Worm (Caenorhabditis elegans): ENCODE data around the gene hpo-6.

The hpo-6 gene

DNA sequence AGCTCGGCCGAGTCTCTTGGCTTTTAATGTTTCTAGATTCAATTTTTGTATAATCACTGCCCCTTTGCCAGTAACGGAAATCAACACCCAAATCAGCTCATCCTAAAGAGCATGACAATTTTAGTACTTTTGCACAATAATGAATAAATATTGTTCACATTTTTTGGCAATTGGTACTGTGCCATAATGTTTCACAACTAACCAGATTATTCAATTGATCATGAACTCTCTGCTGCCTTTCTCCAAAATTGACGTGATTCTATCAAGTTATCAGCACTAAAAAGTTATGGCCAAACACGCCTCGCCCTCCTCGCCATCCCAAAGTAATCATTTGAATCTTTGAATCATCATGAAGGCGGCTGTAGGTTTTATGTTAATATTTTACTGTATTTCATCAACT, at the start of gene hpo-6:
TSS of gene hpo-6 (plus strand) at position 301 of the 400 bp plus-strand sequence.
- TF ChIP-seq unc-130 (tag; optimal IDR thresholded peaks at IDR 0.05) (no peak), C16A3.4 (tag; optimal IDR thresholded peaks at IDR 0.05) (no peak), jun-1 (tag; optimal IDR thresholded peaks at IDR 0.05) (no peak), snpc-4 (tag; optimal IDR thresholded peaks at IDR 0.05) (no peak), isw-1 (GFP tag; IDR thresholded peaks at IDR 0.05) (no peak), aly-2 (tag; optimal IDR thresholded peaks at IDR 0.05) (no peak), lin-39 (tag; optimal IDR thresholded peaks at IDR 0.05) (no peak), skn-1 (tag; optimal IDR thresholded peaks at IDR 0.05) (no peak), nhr-77 (tag; optimal IDR thresholded peaks at IDR 0.05) (no peak), elt-3 (tag; optimal IDR thresholded peaks at IDR 0.05) (no peak), grh-1 (GFP tag; IDR thresholded peaks at IDR 0.05) (no peak), elt-2 (tag; optimal IDR thresholded peaks at IDR 0.05) (no peak)

DNA sequence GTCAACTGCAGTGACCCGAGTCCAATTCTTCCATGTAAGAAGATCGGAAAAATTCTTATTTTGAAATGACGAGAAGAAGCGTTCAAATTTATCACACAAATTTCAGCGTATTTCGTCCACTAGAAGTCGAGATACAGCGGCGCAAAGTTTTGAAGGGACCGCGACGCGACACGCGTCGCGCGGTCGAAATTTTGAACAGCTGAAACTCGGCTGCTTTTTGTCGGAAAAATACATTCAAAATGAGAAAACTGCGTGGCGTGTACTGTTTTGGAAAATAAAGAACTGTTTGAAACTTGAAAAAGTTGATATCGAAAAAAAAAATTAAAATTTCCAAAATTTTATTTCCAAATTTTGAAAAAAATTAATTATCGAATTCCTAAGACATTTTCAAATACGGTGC, 49.0 kb upstream of the hpo-6 start:
- TF ChIP-seq nhr-85 (tag) (peak; percentile 52), lin-39 (tag; optimal IDR thresholded peaks at IDR 0.05) (no peak), vab-15 (tag; optimal IDR thresholded peaks at IDR 0.05) (no peak)

DNA sequence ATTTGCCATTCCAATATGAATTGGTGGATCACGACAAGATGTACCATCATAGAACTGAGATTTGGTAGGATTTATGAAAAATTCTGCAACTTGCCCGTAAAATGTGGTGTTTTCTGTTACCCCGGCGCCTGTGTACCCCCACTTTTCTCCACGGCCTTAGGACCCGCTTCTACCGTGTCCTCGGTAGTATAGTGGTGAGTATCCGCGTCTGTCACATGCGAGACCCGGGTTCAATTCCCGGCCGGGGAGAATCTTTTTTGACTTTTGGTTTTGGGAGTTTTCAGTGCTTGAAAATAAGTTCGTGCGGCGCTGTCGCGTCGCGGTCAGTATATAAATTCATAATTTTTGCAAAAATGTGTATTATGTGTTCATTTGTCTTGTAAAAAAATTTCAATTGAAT, 47.6 kb upstream of the hpo-6 start:
- no peak for TF ChIP-seq vab-15 (tag; optimal IDR thresholded peaks at IDR 0.05)
- TF ChIP-seq nhr-20 (tag; optimal IDR thresholded peaks at IDR 0.05) = no peak
- no peak for TF ChIP-seq grh-1 (GFP tag; IDR thresholded peaks at IDR 0.05)
- TF ChIP-seq nhr-237 (tag; optimal IDR thresholded peaks at IDR 0.05) = no peak
- no peak for TF ChIP-seq F16B12.6 (tag; optimal IDR thresholded peaks at IDR 0.05)
- peak; percentile 29 for TF ChIP-seq nhr-85 (tag)
- no peak for TF ChIP-seq unc-86 (tag; optimal IDR thresholded peaks at IDR 0.05)

DNA sequence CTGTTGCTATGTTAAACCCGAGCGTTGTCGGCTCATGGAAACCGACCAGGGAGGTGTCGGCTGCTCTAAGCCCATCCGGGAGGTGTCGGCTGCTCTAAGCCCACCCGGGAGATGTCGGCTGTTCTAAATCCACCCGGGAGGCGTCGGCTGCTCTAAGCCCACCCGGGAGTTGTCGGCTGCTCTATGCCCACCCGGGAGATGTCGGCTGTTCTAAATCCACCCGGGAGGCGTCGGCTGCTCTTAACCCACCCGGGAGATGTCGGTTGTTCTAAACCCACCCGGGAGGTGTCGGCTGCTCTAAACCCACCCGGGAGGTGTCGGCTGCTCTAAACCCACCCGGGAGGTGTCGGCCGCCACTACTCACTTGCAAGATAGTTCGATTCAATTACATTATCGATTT, 46.1 kb upstream of the hpo-6 start:
- TF ChIP-seq tbx-2 (tag; optimal IDR thresholded peaks at IDR 0.05) (no peak), mef-2 (tag; optimal IDR thresholded peaks at IDR 0.05) (no peak), lsy-2 (tag; optimal IDR thresholded peaks at IDR 0.05) (no peak), zag-1 (tag; optimal IDR thresholded peaks at IDR 0.05) (no peak), nhr-11 (tag; optimal IDR thresholded peaks at IDR 0.05) (no peak), nhr-84 (tag; optimal IDR thresholded peaks at IDR 0.05) (no peak), egl-13 (tag; optimal IDR thresholded peaks at IDR 0.05) (no peak), swsn-7 (tag; optimal IDR thresholded peaks at IDR 0.05) (no peak), nhr-19 (GFP tag; conservative IDR thresholded peaks at IDR 0.05) (no peak), Y116A8C.19 (tag; optimal IDR thresholded peaks at IDR 0.05; ENCODE audit: borderline replicate concordance) (no peak), ceh-82 (tag; optimal IDR thresholded peaks at IDR 0.05) (no peak), fkh-10 (GFP tag; optimal IDR thresholded peaks at IDR 0.05) (no peak), nhr-71 (tag; optimal IDR thresholded peaks at IDR 0.05) (no peak), pax-3 (tag; optimal IDR thresholded peaks at IDR 0.05) (no peak), ztf-4 (tag; optimal IDR thresholded peaks at IDR 0.05) (no peak), unc-30 (tag; optimal IDR thresholded peaks at IDR 0.05) (no peak)

DNA sequence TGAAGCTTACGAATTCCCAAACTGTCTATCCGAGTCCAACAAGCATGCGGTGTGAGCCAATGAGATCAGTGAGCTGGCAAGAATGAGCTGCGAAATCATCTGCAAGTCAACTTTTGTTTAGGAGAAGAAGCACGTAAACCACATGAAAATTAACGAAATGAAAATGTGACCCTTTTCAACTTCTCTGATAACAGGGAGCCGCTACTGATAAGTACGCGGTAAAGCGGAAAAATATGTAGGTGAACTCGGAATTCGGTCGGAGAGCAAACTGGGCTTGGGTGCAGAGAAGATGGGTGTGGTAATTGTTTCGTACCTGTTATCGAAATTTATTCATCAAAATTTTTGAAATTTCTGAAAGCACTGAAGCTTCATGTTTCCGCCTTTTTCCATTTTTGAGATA, 45.5 kb upstream of the hpo-6 start, which contains the start of gene clec-172:
TSS of gene clec-172 (minus strand) at position 101 of the 400 bp plus-strand sequence.
- TF ChIP-seq fkh-10 (GFP tag; optimal IDR thresholded peaks at IDR 0.05) = no peak
- no peak for TF ChIP-seq ceh-88 (GFP tag; IDR thresholded peaks at IDR 0.05)
- TF ChIP-seq tlp-1 (tag; optimal IDR thresholded peaks at IDR 0.05) = no peak
- TF ChIP-seq zip-4 (GFP tag; optimal IDR thresholded peaks at IDR 0.05) = no peak
- no peak for TF ChIP-seq mep-1 (tag; optimal IDR thresholded peaks at IDR 0.05)

Data from whole organism, L1 larva.